Worm (Caenorhabditis elegans): Measurements from ENCODE around the gene Y38A10A.2.

Gene Y38A10A.2

DNA sequence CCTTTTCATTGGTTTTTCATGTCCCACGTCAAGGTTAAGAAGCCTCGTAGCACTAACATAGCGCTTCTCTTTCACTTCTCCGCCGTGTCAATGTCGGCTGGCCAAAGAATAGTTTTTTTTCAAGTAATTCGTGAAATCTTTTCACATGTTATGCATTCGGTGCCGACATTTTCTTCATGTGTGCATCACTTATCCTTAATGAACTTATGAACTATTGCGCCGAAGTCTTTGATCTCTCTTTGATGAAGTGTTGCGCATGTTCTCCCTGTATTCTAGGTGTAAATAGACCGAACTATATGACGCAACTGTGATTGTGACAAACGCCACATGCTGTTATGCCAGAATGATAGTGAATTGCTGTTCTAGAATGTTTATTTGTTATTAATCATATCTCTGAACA lies 41.2 kb downstream of the Y38A10A.2 start:
- TF ChIP-seq ceh-45 (GFP tag; IDR thresholded peaks at IDR 0.05) = no peak
- TF ChIP-seq tbx-2 (tag; optimal IDR thresholded peaks at IDR 0.05) = no peak
- no peak for TF ChIP-seq ahr-1 (tag; optimal IDR thresholded peaks at IDR 0.05)
- TF ChIP-seq ama-1 (optimal IDR thresholded peaks at IDR 0.05) = no peak
- TF ChIP-seq rnt-1 (tag; optimal IDR thresholded peaks at IDR 0.05) = no peak
- TF ChIP-seq pag-3 (tag; optimal IDR thresholded peaks at IDR 0.05; ENCODE audit: borderline replicate concordance) = no peak
- no peak for TF ChIP-seq fkh-6 (tag; optimal IDR thresholded peaks at IDR 0.05)
- TF ChIP-seq hlh-6 (tag; optimal IDR thresholded peaks at IDR 0.05) = no peak
- no peak for TF ChIP-seq mec-3 (tag; optimal IDR thresholded peaks at IDR 0.05; ENCODE audit: borderline replicate concordance)
- no peak for TF ChIP-seq lin-11 (tag; optimal IDR thresholded peaks at IDR 0.05)
- no peak for TF ChIP-seq nhr-11 (tag; optimal IDR thresholded peaks at IDR 0.05)
- no peak for TF ChIP-seq ceh-24 (tag; optimal IDR thresholded peaks at IDR 0.05)
- no peak for TF ChIP-seq sox-2 (GFP tag; IDR thresholded peaks at IDR 0.05)
- TF ChIP-seq hlh-13 (GFP tag; optimal IDR thresholded peaks at IDR 0.05) = no peak

DNA sequence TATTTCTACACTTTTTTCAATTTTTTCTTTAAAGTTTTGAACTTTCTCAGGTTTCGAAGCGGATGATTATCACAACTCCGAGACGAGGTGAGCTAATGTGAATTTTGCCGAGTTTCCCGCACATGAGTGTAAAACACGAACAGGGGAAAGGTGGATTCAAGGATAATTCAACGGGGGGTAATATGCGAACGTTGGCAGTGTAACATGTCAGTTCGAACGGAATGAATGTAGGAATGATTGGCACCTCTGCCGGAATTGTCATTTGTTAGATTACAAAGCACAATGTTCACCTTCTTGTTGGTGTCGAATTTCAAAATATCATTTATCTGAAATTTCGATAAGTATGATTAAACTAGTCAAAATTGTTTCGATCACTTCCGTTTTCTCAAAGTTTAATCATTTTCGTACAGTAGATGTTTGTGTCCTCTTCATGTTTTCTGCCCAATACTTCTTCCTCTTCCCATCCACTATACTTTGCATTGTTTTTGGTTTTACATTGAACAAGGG lies 44.2 kb downstream of the Y38A10A.2 start, which contains the start of gene picc-1:
picc-1 (plus strand) TSS at position 51 of the 507 bp plus-strand sequence.
- no peak for TF ChIP-seq lim-6 (tag; optimal IDR thresholded peaks at IDR 0.05)
- peak; percentile 76 for TF ChIP-seq unc-55 (GFP tag; optimal IDR thresholded peaks at IDR 0.05)
- peak; percentile 9 for TF ChIP-seq ceh-34 (tag; optimal IDR thresholded peaks at IDR 0.05)

DNA sequence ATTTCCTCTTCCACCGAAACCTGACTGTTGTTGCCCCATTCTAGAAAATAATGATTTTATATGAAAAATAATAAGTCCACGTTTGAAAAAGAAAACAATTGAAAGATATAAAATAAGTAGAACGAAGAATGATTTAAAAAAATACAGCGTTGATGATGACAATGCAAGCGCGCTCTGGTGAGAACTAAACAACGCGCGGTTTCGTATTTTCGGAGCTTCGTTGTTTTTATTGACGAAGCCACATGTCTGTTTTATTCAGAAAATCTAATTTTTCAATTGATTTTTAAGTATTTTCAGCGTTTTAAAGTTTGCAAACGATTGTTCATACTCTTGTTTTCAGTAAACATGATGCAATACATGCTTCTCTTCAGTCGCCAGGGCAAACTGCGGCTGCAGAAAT lies 45.6 kb downstream of the Y38A10A.2 start, which contains the start of the genes rpt-2 and aps-1:
rpt-2 (minus strand) TSS at position 40 of the 400 bp plus-strand sequence.
aps-1 (plus strand) TSS at position 341 of the 400 bp plus-strand sequence.
- TF ChIP-seq nfya-1 (tag; optimal IDR thresholded peaks at IDR 0.05) = peak; percentile 51
- TF ChIP-seq ahr-1 (tag; optimal IDR thresholded peaks at IDR 0.05) = no peak
- TF ChIP-seq gmeb-2 (tag; optimal IDR thresholded peaks at IDR 0.05) = no peak
- TF ChIP-seq dmd-4 (tag; optimal IDR thresholded peaks at IDR 0.05; ENCODE audit: borderline replicate concordance) = no peak
- peak; percentile 27 for TF ChIP-seq tbx-2 (tag; optimal IDR thresholded peaks at IDR 0.05)
- TF ChIP-seq ztf-16 (tag; optimal IDR thresholded peaks at IDR 0.05) = no peak
- TF ChIP-seq hlh-30 (tag; optimal IDR thresholded peaks at IDR 0.05; ENCODE audit: insufficient read depth) = peak; percentile 30
- no peak for TF ChIP-seq npax-4 (tag; optimal IDR thresholded peaks at IDR 0.05)
- TF ChIP-seq unc-42 (tag; optimal IDR thresholded peaks at IDR 0.05) = peak; percentile 63
- TF ChIP-seq ceh-34 (tag; optimal IDR thresholded peaks at IDR 0.05) = peak; percentile 34
- no peak for TF ChIP-seq unc-55 (GFP tag; optimal IDR thresholded peaks at IDR 0.05)
- TF ChIP-seq rnt-1 (tag; optimal IDR thresholded peaks at IDR 0.05) = no peak
- TF ChIP-seq madf-2 (tag; optimal IDR thresholded peaks at IDR 0.05) = no peak
- TF ChIP-seq ceh-48 (tag; optimal IDR thresholded peaks at IDR 0.05) = no peak
- TF ChIP-seq zip-5 (tag; optimal IDR thresholded peaks at IDR 0.05) = no peak
- peak; percentile 51 for TF ChIP-seq pax-1 (tag; optimal IDR thresholded peaks at IDR 0.05)
- TF ChIP-seq ceh-22 (tag; optimal IDR thresholded peaks at IDR 0.05) = no peak
- no peak for TF ChIP-seq ceh-30 (tag; optimal IDR thresholded peaks at IDR 0.05)
- TF ChIP-seq ceh-31 (tag; optimal IDR thresholded peaks at IDR 0.05) = peak; percentile 48
- no peak for TF ChIP-seq ceh-24 (tag; optimal IDR thresholded peaks at IDR 0.05)
- TF ChIP-seq elt-2 (tag; optimal IDR thresholded peaks at IDR 0.05) = peak; percentile 38
- TF ChIP-seq K09A11.1 (tag; optimal IDR thresholded peaks at IDR 0.05; ENCODE audit: insufficient read depth) = peak; percentile 34
- no peak for TF ChIP-seq T23F11.4 (GFP tag; optimal IDR thresholded peaks at IDR 0.05)
- peak; percentile 32 for TF ChIP-seq hlh-8 (tag; optimal IDR thresholded peaks at IDR 0.05)
- TF ChIP-seq dve-1 (tag; optimal IDR thresholded peaks at IDR 0.05) = peak; percentile 55
- TF ChIP-seq pha-2 (tag; optimal IDR thresholded peaks at IDR 0.05) = no peak

DNA sequence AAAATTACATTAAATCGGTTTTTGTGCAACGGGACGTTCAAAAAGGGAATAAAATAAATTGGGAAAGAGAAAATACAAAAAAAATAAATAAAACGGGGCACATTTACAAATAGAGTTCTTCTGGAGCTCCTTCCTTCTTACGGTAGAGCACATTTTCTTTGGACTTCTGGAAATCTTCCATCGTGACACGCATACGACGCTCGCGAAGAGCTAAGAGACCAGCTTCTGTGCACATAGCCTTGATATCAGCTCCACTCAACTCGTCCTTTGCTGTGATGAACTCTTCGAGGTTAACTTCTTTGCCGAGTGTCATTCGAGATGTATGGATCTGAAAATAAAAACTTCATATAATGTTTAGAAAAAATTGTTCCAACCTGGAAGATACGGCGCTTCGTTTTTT lies 47.1 kb downstream of the Y38A10A.2 start:
- no peak for TF ChIP-seq unc-3 (GFP tag; conservative IDR thresholded peaks at IDR 0.05)
- no peak for TF ChIP-seq unc-3 (tag; optimal IDR thresholded peaks at IDR 0.05)
- no peak for TF ChIP-seq hlh-6 (tag; optimal IDR thresholded peaks at IDR 0.05)
- TF ChIP-seq gmeb-2 (tag; optimal IDR thresholded peaks at IDR 0.05) = no peak
- no peak for TF ChIP-seq tbx-7 (tag; optimal IDR thresholded peaks at IDR 0.05)
- no peak for TF ChIP-seq ceh-45 (GFP tag; IDR thresholded peaks at IDR 0.05)
- no peak for TF ChIP-seq rnt-1 (tag; optimal IDR thresholded peaks at IDR 0.05)
- TF ChIP-seq dve-1 (tag; optimal IDR thresholded peaks at IDR 0.05) = no peak
- no peak for TF ChIP-seq ceh-31 (tag; optimal IDR thresholded peaks at IDR 0.05)
- TF ChIP-seq hlh-8 (tag; optimal IDR thresholded peaks at IDR 0.05) = no peak
- TF ChIP-seq ceh-2 (tag; optimal IDR thresholded peaks at IDR 0.05) = no peak
- TF ChIP-seq hlh-13 (GFP tag; optimal IDR thresholded peaks at IDR 0.05) = no peak
- TF ChIP-seq mec-3 (tag; optimal IDR thresholded peaks at IDR 0.05; ENCODE audit: borderline replicate concordance) = no peak

Measured in whole organism, late embryonic.